Worm (Caenorhabditis elegans): ENCODE measurements around the gene C13F10.5.

The C13F10.5 gene

DNA sequence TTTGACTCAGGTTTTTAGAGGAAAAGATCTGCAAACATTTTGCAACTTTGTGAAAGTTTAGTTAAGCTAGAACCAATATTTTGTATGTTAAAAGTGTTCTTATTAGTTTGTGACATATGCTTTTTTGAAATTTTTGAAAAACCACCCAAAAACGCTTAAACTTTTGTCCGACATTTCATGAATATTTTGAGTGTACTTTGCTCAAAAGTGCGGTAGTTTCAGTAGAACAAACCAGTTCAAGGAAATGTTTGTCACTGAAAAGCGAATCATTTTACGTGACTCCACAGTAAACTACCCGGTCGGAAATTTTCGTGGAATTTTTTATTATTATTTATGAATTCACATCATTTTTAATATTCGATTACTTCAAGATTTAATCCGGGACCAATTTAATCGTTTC lies 34.3 kb downstream of the C13F10.5 start, which contains the start of gene pitr-5:
Gene pitr-5 (plus strand): TSS at position 301 of the 400 bp plus-strand sequence.
- TF ChIP-seq unc-62 (GFP tag; optimal IDR thresholded peaks at IDR 0.05) = no peak

- no peak for TF ChIP-seq unc-62 (GFP tag; optimal IDR thresholded peaks at IDR 0.05)
Measured at ce11 chrV:7178843-7179242, 40.0 kb downstream of the C13F10.5 start, which contains the start of gene cpsf-2. Gene cpsf-2, plus strand, starts transcription at chrV:7179172.

DNA sequence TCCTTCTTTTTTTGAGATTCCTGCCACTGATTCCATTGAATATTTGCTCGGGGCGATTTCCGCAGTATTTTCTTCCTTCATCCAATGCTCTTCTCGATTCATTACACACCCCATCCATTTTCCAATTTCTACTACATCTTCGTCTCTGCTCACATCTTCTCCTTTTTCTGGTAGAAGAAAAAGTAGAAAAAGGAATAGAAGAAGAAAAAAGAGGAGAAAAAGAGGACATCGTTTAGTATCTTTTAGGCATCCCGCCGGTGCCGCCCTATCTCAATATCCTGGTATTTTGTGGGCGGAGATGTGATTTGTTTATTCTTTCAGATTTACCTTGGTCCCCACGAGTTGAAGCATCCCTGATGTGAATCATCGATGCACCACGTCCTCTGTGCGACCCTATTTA lies 43.7 kb downstream of the C13F10.5 start, which contains the start of gene lgc-39:
Gene lgc-39 (plus strand): TSS at position 301 of the 400 bp plus-strand sequence.
- TF ChIP-seq unc-62 (GFP tag; optimal IDR thresholded peaks at IDR 0.05) = no peak

- TF ChIP-seq unc-62 (GFP tag; optimal IDR thresholded peaks at IDR 0.05) = no peak
Measured at ce11 chrV:7166709-7167108, 52.2 kb downstream of the C13F10.5 start, which contains the start of gene ugt-36. Gene ugt-36, plus strand, starts transcription at chrV:7167009.

Measured in whole organism, dauer.